Worm (Caenorhabditis elegans) whole organism, L1 larva: ENCODE measurements around the gene EGAP1.5.

Source experiments
- F16B12.6 ChIP-seq: fragments of 150-350 bp; optimal IDR thresholded peaks from 2 replicates; lab custom pipeline; 2014; ENCODE audit warnings: missing biosample characterization, missing genetic modification characterization
- Y116A8C.19 ChIP-seq: sonication (generic microtip); optimal IDR thresholded peaks from 2 replicates; lab custom pipeline; 2016; ENCODE audit warnings: missing compliant biosample characterization, missing genetic modification characterization, borderline replicate concordance
- aly-2 ChIP-seq: fragments of 150-350 bp; optimal IDR thresholded peaks from 2 replicates; lab custom pipeline; 2014; ENCODE audit warnings: missing biosample characterization, missing genetic modification characterization
- ama-1 ChIP-seq: fragments of 150-350 bp; optimal IDR thresholded peaks from 2 replicates; lab custom pipeline; 2014
- blmp-1 ChIP-seq: fragments of 150-350 bp; optimal IDR thresholded peaks from 2 replicates; lab custom pipeline; 2014; ENCODE audit warnings: missing biosample characterization, missing genetic modification characterization
- ceh-8 ChIP-seq: fragments of 200-800 bp; sonication (Bioruptor generic); optimal IDR thresholded peaks from 2 replicates; lab custom pipeline; 2018; ENCODE audit warnings: mild to moderate bottlenecking, missing genetic modification characterization, moderate library complexity, missing compliant biosample characterization
- ceh-90 ChIP-seq: sonication (generic microtip); optimal IDR thresholded peaks from 2 replicates; lab custom pipeline; 2016; ENCODE audit warnings: missing genetic modification characterization, missing compliant biosample characterization
- ces-1 ChIP-seq: fragments of 150-350 bp; optimal IDR thresholded peaks from 2 replicates; lab custom pipeline; 2014; ENCODE audit warnings: missing biosample characterization, missing genetic modification reagents, missing genetic modification characterization
- dpl-1 ChIP-seq, 3 experiments: fragments of 150-350 bp in 2 of 3; sonication (generic microtip) in 1 of 3; optimal IDR thresholded peaks; 2 replicates each; lab custom pipeline; 2014 to 2017; ENCODE audit warnings: missing biosample characterization in 3 of 3, missing genetic modification characterization in 3 of 3, missing genetic modification reagents in 3 of 3
- efl-1 ChIP-seq, 4 experiments: fragments of 150-350 bp; optimal IDR thresholded peaks in 3 of 4; peaks in 1 of 4; 1 replicate in 1 of 4; 2 replicates in 3 of 4; lab custom pipeline; 2014; ENCODE audit warnings: missing biosample characterization in 2 of 4, missing genetic modification characterization in 2 of 4, missing genetic modification reagents in 2 of 4
- egl-13 ChIP-seq: sonication (generic microtip); optimal IDR thresholded peaks from 2 replicates; lab custom pipeline; 2016; ENCODE audit warnings: missing genotype, missing genetic modification reagents, missing genetic modification characterization, missing compliant biosample characterization
- fkh-4 ChIP-seq: sonication (generic microtip); optimal IDR thresholded peaks from 2 replicates; lab custom pipeline; 2016; ENCODE audit warnings: missing compliant biosample characterization, missing genetic modification characterization, borderline replicate concordance
- fkh-8 ChIP-seq: sonication (generic microtip); optimal IDR thresholded peaks from 2 replicates; lab custom pipeline; 2016; ENCODE audit warnings: mild to moderate bottlenecking, missing genetic modification characterization, missing compliant biosample characterization
- grh-1 ChIP-seq: fragments of 200-800 bp; sonication (Bioruptor generic); IDR thresholded peaks from 2 replicates; pipeline ENCODE4 v1.3.6; 2022; ENCODE audit warnings: missing genetic modification reagents, missing genetic modification characterization, missing compliant biosample characterization
- hpl-2 ChIP-seq: fragments of 150-350 bp; optimal IDR thresholded peaks from 2 replicates; lab custom pipeline; 2014; ENCODE audit warnings: missing biosample characterization, missing genetic modification reagents, missing genetic modification characterization
- irx-1 ChIP-seq: sonication (generic microtip); optimal IDR thresholded peaks from 2 replicates; lab custom pipeline; 2016; ENCODE audit warnings: missing genetic modification characterization, missing compliant biosample characterization
- isw-1 ChIP-seq: fragments of 200-800 bp; sonication (Bioruptor generic); IDR thresholded peaks from 2 replicates; pipeline ENCODE4 v1.3.6; 2022; ENCODE audit warnings: missing genetic modification characterization, missing compliant biosample characterization
- lin-13 ChIP-seq: fragments of 150-350 bp; optimal IDR thresholded peaks from 2 replicates; lab custom pipeline; 2014; ENCODE audit warnings: missing biosample characterization, missing genetic modification reagents, missing genetic modification characterization
- lin-14 ChIP-seq: fragments of 200-800 bp; sonication (Bioruptor generic); optimal IDR thresholded peaks from 2 replicates; lab custom pipeline; 2018; ENCODE audit warnings: mild to moderate bottlenecking, missing genetic modification characterization, moderate library complexity, missing compliant biosample characterization
- lin-35 ChIP-seq, 2 experiments: fragments of 150-350 bp; optimal IDR thresholded peaks; 2 replicates each; lab custom pipeline; 2014; ENCODE audit warnings: missing biosample characterization in 2 of 2, missing genetic modification characterization in 2 of 2, missing genetic modification reagents in 2 of 2
- lin-39 ChIP-seq: fragments of 150-350 bp; optimal IDR thresholded peaks from 2 replicates; lab custom pipeline; 2014; ENCODE audit warnings: missing biosample characterization, missing genetic modification reagents, missing genetic modification characterization
- lir-3 ChIP-seq: sonication (generic microtip); optimal IDR thresholded peaks from 2 replicates; lab custom pipeline; 2016; ENCODE audit warnings: mild to moderate bottlenecking, missing genetic modification characterization, moderate library complexity, missing compliant biosample characterization; ENCODE audit not compliant: poor library complexity
- lsy-2 ChIP-seq, 2 experiments: fragments of 150-350 bp; optimal IDR thresholded peaks; 2 replicates each; lab custom pipeline; 2014; ENCODE audit warnings: missing biosample characterization in 2 of 2, missing genetic modification characterization in 2 of 2
- mab-9 ChIP-seq: fragments of 200-800 bp; sonication (Bioruptor generic); IDR thresholded peaks from 2 replicates; pipeline ENCODE4 v1.3.6; 2022; ENCODE audit warnings: missing genetic modification reagents, missing genetic modification characterization, missing compliant biosample characterization
- mdl-1 ChIP-seq, 2 experiments: fragments of 150-350 bp; optimal IDR thresholded peaks; 2 replicates each; lab custom pipeline; 2014 to 2017; ENCODE audit warnings: missing biosample characterization in 2 of 2, missing genetic modification characterization in 2 of 2, inconsistent platforms in 1 of 2
- mep-1 ChIP-seq: fragments of 150-350 bp; optimal IDR thresholded peaks from 2 replicates; lab custom pipeline; 2014; ENCODE audit warnings: missing biosample characterization, missing genetic modification characterization
- nhr-20 ChIP-seq: sonication (generic microtip); optimal IDR thresholded peaks from 2 replicates; lab custom pipeline; 2016; ENCODE audit warnings: mild to moderate bottlenecking, missing genetic modification characterization, missing compliant biosample characterization
- nhr-237 ChIP-seq: fragments of 150-350 bp; optimal IDR thresholded peaks from 2 replicates; lab custom pipeline; 2014; ENCODE audit warnings: missing biosample characterization, missing genetic modification characterization
- nhr-28 ChIP-seq: fragments of 150-350 bp; optimal IDR thresholded peaks from 2 replicates; lab custom pipeline; 2014; ENCODE audit warnings: missing biosample characterization, missing genetic modification characterization
- nhr-47 ChIP-seq: sonication (generic microtip); optimal IDR thresholded peaks from 2 replicates; lab custom pipeline; 2016; ENCODE audit warnings: mild to moderate bottlenecking, missing genetic modification characterization, moderate library complexity, missing compliant biosample characterization
- nhr-71 ChIP-seq: sonication (generic microtip); optimal IDR thresholded peaks from 2 replicates; lab custom pipeline; 2016; ENCODE audit warnings: mild to moderate bottlenecking, missing genetic modification characterization, moderate library complexity, missing compliant biosample characterization
- nhr-77 ChIP-seq: fragments of 150-350 bp; optimal IDR thresholded peaks from 2 replicates; lab custom pipeline; 2014; ENCODE audit warnings: missing biosample characterization, missing genetic modification characterization
- nhr-84 ChIP-seq: sonication (generic microtip); optimal IDR thresholded peaks from 2 replicates; lab custom pipeline; 2017; ENCODE audit warnings: missing biosample characterization, missing genetic modification characterization
- nhr-85 ChIP-seq: sonication (generic microtip); peaks from one replicate; lab custom pipeline; 2016; ENCODE audit warnings: missing genetic modification characterization, inconsistent platforms, missing compliant biosample characterization
- pqm-1 ChIP-seq: sonication (generic microtip); optimal IDR thresholded peaks from 3 replicates; lab custom pipeline; 2017; ENCODE audit warnings: missing biosample characterization, missing genetic modification characterization
- snu-23 ChIP-seq: sonication (generic microtip); optimal IDR thresholded peaks from 2 replicates; lab custom pipeline; 2016; ENCODE audit warnings: missing genetic modification characterization, missing compliant biosample characterization
- sox-4 ChIP-seq: sonication (generic microtip); optimal IDR thresholded peaks from 2 replicates; lab custom pipeline; 2016; ENCODE audit warnings: missing genetic modification characterization, missing compliant biosample characterization
- sup-37 ChIP-seq: fragments of 200-800 bp; sonication (Bioruptor generic); optimal IDR thresholded peaks from 2 replicates; lab custom pipeline; 2018; ENCODE audit warnings: mild to moderate bottlenecking, missing genetic modification characterization, missing compliant biosample characterization
- swsn-7 ChIP-seq: sonication (generic microtip); optimal IDR thresholded peaks from 2 replicates; lab custom pipeline; 2016; ENCODE audit warnings: missing genetic modification characterization, missing compliant biosample characterization
- unc-62 ChIP-seq: fragments of 150-350 bp; optimal IDR thresholded peaks from 2 replicates; lab custom pipeline; 2014; ENCODE audit warnings: missing biosample characterization, missing genetic modification reagents, missing genetic modification characterization
- unc-86 ChIP-seq: sonication (generic microtip); optimal IDR thresholded peaks from 2 replicates; lab custom pipeline; 2016; ENCODE audit warnings: missing genetic modification characterization, missing compliant biosample characterization
- zag-1 ChIP-seq: fragments of 150-350 bp; optimal IDR thresholded peaks from 2 replicates; lab custom pipeline; 2014; ENCODE audit warnings: missing biosample characterization, missing genetic modification characterization
- zip-4 ChIP-seq: fragments of 200-800 bp; sonication (Bioruptor generic); optimal IDR thresholded peaks from 2 replicates; lab custom pipeline; 2018; ENCODE audit warnings: mild to moderate bottlenecking, missing genetic modification characterization, moderate library complexity, missing compliant biosample characterization
- ztf-11 ChIP-seq, 2 experiments: sonication (generic microtip); optimal IDR thresholded peaks; 2 replicates each; lab custom pipeline; 2016 to 2017; ENCODE audit warnings: missing genetic modification characterization in 2 of 2, missing biosample characterization in 1 of 2, missing compliant biosample characterization in 1 of 2
- ztf-4 ChIP-seq: fragments of 150-350 bp; optimal IDR thresholded peaks from 2 replicates; lab custom pipeline; 2014; ENCODE audit warnings: missing biosample characterization, missing genetic modification characterization

EGAP1.5 gene

DNA sequence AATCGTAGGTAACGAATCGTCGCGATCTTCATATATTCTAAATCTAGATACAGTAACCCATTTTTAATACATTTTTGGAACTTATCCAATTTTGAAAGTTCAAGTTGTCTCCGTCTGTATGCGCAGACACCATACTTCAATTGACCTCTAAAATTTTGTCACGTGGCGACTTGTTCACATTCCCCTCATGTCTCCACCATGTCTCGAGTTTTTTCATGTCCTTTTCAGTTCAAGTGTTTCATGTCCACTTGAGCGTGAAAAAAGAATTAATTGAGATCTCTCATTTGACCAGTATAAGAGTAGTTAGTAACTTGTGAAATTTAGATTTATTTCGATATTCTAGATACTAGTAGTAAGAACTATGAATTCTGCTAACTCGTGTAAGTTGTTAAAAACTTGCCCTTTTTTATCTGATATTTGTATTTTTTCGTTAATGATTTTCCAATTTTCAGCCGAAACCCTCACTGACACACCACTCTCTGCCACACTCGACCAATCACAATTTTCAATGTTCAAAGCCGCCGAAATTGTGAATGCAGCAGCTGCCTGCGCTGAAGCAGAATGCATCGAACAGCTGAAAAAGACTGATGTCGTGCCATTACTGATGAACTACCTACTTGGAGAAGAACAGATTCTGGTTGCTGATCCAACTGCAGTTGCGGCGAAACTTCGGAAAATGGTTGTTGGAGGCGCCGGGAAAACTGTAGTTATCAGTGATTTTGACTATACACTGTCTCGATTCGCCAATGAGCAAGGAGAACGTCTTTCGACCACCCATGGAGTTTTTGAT lies 20.3 kb downstream of the EGAP1.5 start (continued):
- peak; percentile 1 for TF ChIP-seq F16B12.6
- TF ChIP-seq sox-4 (tag; lab: Kevin White, UChicago): no peak
- TF ChIP-seq isw-1 (GFP tag; lab: Robert Waterston, UW): no peak
- TF ChIP-seq lsy-2 (tag; optimal IDR thresholded peaks at IDR 0.05; lab: Kevin White, UChicago): peak; percentile 34 to 52
- peak; percentile 84 for TF ChIP-seq lin-14 (GFP tag; lab: Kevin White, UChicago)
- peak; percentile 19 for TF ChIP-seq swsn-7 (tag; lab: Kevin White, UChicago)
- TF ChIP-seq snu-23 (GFP tag; lab: Kevin White, UChicago): peak; percentile 72
- peak; percentile 46 for TF ChIP-seq blmp-1 (tag; lab: Kevin White, UChicago)
- no peak for TF ChIP-seq ceh-8 (GFP tag; lab: Kevin White, UChicago)
- peak; percentile 52; the same call in 1 of the 2 replicates for TF ChIP-seq grh-1 (GFP tag; lab: Robert Waterston, UW)
- TF ChIP-seq nhr-77: no peak
- no peak for TF ChIP-seq zip-4 (GFP tag; lab: Kevin White, UChicago)
- peak in 1 of 2 experiments; percentile 14 for TF ChIP-seq efl-1 (optimal IDR thresholded peaks at IDR 0.05; lab: Kevin White, UChicago)
- TF ChIP-seq efl-1 (GFP tag; optimal IDR thresholded peaks at IDR 0.05 in 1 of 2; lab: Kevin White, UChicago): peak in 1 of 2 experiments; percentile 93
- peak in 2 of 3 experiments; percentile 25 for TF ChIP-seq dpl-1 (GFP tag; optimal IDR thresholded peaks at IDR 0.05; lab: Kevin White, UChicago)
- TF ChIP-seq ces-1 (GFP tag; lab: Kevin White, UChicago): no peak
- TF ChIP-seq aly-2 (tag; lab: Kevin White, UChicago): no peak
- TF ChIP-seq fkh-4 (tag; lab: Kevin White, UChicago): no peak
- no peak for TF ChIP-seq unc-62 (GFP tag; lab: Kevin White, UChicago)
- no peak for TF ChIP-seq nhr-28 (tag; lab: Kevin White, UChicago)
- TF ChIP-seq nhr-71 (tag; lab: Kevin White, UChicago): peak; percentile 72
- TF ChIP-seq mep-1 (tag; lab: Kevin White, UChicago): peak; percentile 59
- TF ChIP-seq mdl-1 (tag; optimal IDR thresholded peaks at IDR 0.05; lab: Kevin White, UChicago): peak in 1 of 2 experiments; percentile 63
- TF ChIP-seq nhr-85 (tag; lab: Kevin White, UChicago): peak; percentile 91
- no peak for TF ChIP-seq lir-3 (tag; lab: Kevin White, UChicago)
- TF ChIP-seq egl-13 (tag; lab: Kevin White, UChicago): no peak
- TF ChIP-seq fkh-8 (tag; lab: Kevin White, UChicago): peak; percentile 13
- TF ChIP-seq lin-35 (GFP tag; optimal IDR thresholded peaks at IDR 0.05; lab: Kevin White, UChicago): peak; percentile 3 to 53
- no peak for TF ChIP-seq ztf-11 (tag; optimal IDR thresholded peaks at IDR 0.05; lab: Kevin White, UChicago)
- no peak for TF ChIP-seq sup-37 (GFP tag; lab: Kevin White, UChicago)
- TF ChIP-seq zag-1 (tag; lab: Kevin White, UChicago): no peak

DNA sequence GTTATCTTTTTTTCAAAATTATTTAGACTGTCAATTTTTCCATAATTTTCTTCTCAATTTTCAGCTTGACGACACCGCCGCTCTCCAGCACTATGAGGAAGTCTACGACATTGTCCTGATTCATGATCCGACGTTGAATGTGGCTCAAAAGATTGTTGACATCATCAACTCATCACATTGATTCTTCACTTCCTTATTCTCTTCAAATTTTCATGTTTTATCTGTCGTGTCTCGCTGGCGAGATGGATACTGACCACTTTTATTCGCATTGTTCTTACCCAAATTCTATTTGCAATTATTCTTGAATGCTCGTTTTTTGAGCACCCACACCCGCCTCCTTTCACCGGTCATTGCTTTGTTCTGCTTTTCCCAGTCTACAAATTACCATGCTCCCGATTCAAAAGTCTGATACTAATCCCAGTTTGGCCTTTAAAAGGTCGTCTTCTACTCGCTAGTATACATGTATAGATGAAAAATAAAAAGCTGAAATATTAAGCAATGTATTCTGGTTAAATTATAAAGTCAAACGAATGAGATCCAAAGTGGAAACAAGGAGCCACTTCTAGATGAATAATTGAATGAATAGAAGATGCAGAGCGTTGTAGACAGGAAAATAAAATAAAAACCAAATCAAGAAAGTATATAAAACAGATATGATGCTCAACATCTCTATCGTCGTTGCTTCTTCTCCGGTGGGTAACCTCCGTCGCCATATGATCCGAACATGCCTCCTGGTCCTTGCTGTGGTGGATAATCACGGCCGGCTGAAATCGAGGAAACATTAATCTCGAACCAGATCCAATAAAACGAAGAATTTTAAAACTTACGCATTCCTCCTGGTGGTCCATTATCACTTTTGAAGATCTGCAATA lies 21.8 kb downstream of the EGAP1.5 start:
- TF ChIP-seq egl-13 (tag; lab: Kevin White, UChicago): no peak
- no peak for TF ChIP-seq lsy-2 (tag; optimal IDR thresholded peaks at IDR 0.05; lab: Kevin White, UChicago)
- TF ChIP-seq aly-2 (tag; lab: Kevin White, UChicago): no peak
- no peak for TF ChIP-seq ztf-4 (tag; lab: Kevin White, UChicago)
- peak; percentile 58 for TF ChIP-seq nhr-85 (tag; lab: Kevin White, UChicago)
- no peak for TF ChIP-seq zip-4 (GFP tag; lab: Kevin White, UChicago)
- TF ChIP-seq irx-1 (tag; lab: Kevin White, UChicago): no peak
- peak; percentile 9 for TF ChIP-seq ama-1 (lab: Kevin White, UChicago)
- no peak for TF ChIP-seq unc-86
- no peak for TF ChIP-seq zag-1 (tag; lab: Kevin White, UChicago)
- no peak for TF ChIP-seq lin-13 (GFP tag; lab: Kevin White, UChicago)
- TF ChIP-seq nhr-20 (tag; lab: Kevin White, UChicago): no peak
- no peak for TF ChIP-seq fkh-4 (tag; lab: Kevin White, UChicago)
- TF ChIP-seq pqm-1 (tag; lab: Kevin White, UChicago): no peak
- no peak for TF ChIP-seq unc-62 (GFP tag; lab: Kevin White, UChicago)
- TF ChIP-seq nhr-28 (tag; lab: Kevin White, UChicago): no peak
- TF ChIP-seq lir-3 (tag; lab: Kevin White, UChicago): no peak
- TF ChIP-seq blmp-1 (tag; lab: Kevin White, UChicago): no peak
- no peak for TF ChIP-seq nhr-237
- no peak for TF ChIP-seq nhr-84 (tag; lab: Kevin White, UChicago)
- no peak for TF ChIP-seq ces-1 (GFP tag; lab: Kevin White, UChicago)
- TF ChIP-seq lin-39 (tag; lab: Kevin White, UChicago): no peak
- TF ChIP-seq mab-9 (GFP tag; lab: Robert Waterston, UW): no peak
- no peak for TF ChIP-seq ceh-8 (GFP tag; lab: Kevin White, UChicago)
- no peak for TF ChIP-seq Y116A8C.19 (tag; lab: Kevin White, UChicago)
- no peak for TF ChIP-seq nhr-77
- TF ChIP-seq ceh-90 (tag; lab: Kevin White, UChicago): no peak
- no peak for TF ChIP-seq nhr-47 (tag; lab: Kevin White, UChicago)
- TF ChIP-seq hpl-2 (GFP tag; lab: Kevin White, UChicago): no peak
